Fruit fly (Drosophila melanogaster): ENCODE measurements around the gene Cyp4s3.

DNA sequence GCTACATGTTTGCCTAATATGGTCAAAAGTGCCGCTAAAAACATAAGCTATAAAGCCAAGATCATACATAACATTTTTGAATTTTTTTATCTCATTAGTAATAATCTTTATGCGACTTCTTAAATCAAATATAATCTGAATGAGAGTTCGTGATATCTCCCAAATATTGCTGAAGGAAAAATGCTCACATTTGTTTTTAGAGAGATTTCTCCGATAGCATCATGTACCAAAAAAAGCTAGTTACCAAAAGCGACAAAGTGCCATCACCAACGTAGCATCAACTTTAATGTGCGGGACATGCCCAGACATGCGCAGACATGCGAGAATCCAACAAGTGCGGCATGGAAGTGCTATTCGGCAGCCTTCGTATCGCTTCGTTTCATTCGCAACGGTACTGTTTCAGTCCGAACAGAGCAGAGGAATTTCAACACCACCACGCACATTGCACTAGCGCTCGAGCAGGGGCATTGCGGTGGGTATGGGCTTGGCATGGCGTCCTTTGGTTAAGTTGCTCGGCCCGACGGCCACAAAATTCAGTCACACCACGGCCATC is 27.1 kb downstream of the Cyp4s3 start, which contains the start of gene Rab3-GEF:
- TF ChIP-seq chif (GFP tag; optimal IDR thresholded peaks at IDR 0.05) (no peak), twi (tag; optimal IDR thresholded peaks at IDR 0.05) (no peak)

All from whole organism, embryonic.